Worm (Caenorhabditis elegans) whole organism, late embryonic: ENCODE results near the gene nlp-14.

Experiments
- C08G9.2 ChIP-seq: sonication (generic microtip); optimal IDR thresholded peaks from 2 replicates; lab custom pipeline; 2016; ENCODE audit warnings: mild to moderate bottlenecking, missing genetic modification characterization, moderate library complexity, missing compliant biosample characterization
- F13H6.1 ChIP-seq: sonication (generic microtip); optimal IDR thresholded peaks from 2 replicates; lab custom pipeline; 2016; ENCODE audit warnings: missing genetic modification characterization, missing compliant biosample characterization
- K02D7.2 ChIP-seq: sonication (generic microtip); optimal IDR thresholded peaks from 2 replicates; lab custom pipeline; 2017; ENCODE audit warnings: mild to moderate bottlenecking, missing genetic modification characterization, missing compliant biosample characterization
- T23F11.4 ChIP-seq: fragments of 200-800 bp; sonication (Bioruptor generic); optimal IDR thresholded peaks from 2 replicates; lab custom pipeline; 2018; ENCODE audit warnings: mild to moderate bottlenecking, missing genetic modification characterization, missing compliant biosample characterization
- Y22D7AL.16 ChIP-seq: sonication (generic microtip); optimal IDR thresholded peaks from 2 replicates; lab custom pipeline; 2016; ENCODE audit warnings: missing genetic modification characterization, missing compliant biosample characterization
- ceh-14 ChIP-seq: sonication (generic microtip); optimal IDR thresholded peaks from 2 replicates; lab custom pipeline; 2016; ENCODE audit warnings: missing genotype, missing genetic modification characterization, missing compliant biosample characterization
- ceh-19 ChIP-seq: fragments of 200-800 bp; sonication (Bioruptor generic); optimal IDR thresholded peaks from 2 replicates; lab custom pipeline; 2018; ENCODE audit warnings: mild to moderate bottlenecking, missing genetic modification characterization, missing compliant biosample characterization
- ceh-2 ChIP-seq: sonication (generic microtip); optimal IDR thresholded peaks from 2 replicates; lab custom pipeline; 2016; ENCODE audit warnings: missing genotype, missing genetic modification characterization, missing compliant biosample characterization
- ceh-24 ChIP-seq: sonication (generic microtip); optimal IDR thresholded peaks from 2 replicates; lab custom pipeline; 2016; ENCODE audit warnings: mild to moderate bottlenecking, missing genetic modification characterization, missing compliant biosample characterization
- ceh-31 ChIP-seq: sonication (generic microtip); optimal IDR thresholded peaks from 2 replicates; lab custom pipeline; 2016; ENCODE audit warnings: missing genetic modification characterization, missing compliant biosample characterization
- ceh-34 ChIP-seq: sonication (generic microtip); optimal IDR thresholded peaks from 2 replicates; lab custom pipeline; 2016; ENCODE audit warnings: mild to moderate bottlenecking, missing genetic modification characterization, missing compliant biosample characterization
- ceh-9 ChIP-seq: sonication (generic microtip); optimal IDR thresholded peaks from 2 replicates; lab custom pipeline; 2016; ENCODE audit warnings: mild to moderate bottlenecking, missing genetic modification characterization, inconsistent platforms, missing compliant biosample characterization
- dve-1 ChIP-seq: sonication (generic microtip); optimal IDR thresholded peaks from 2 replicates; lab custom pipeline; 2017; ENCODE audit warnings: antibody characterized with exemption, mild to moderate bottlenecking, missing genetic modification characterization, missing compliant biosample characterization
- elt-2 ChIP-seq: sonication (generic microtip); optimal IDR thresholded peaks from 2 replicates; lab custom pipeline; 2016; ENCODE audit warnings: missing genetic modification reagents, missing genetic modification characterization, missing compliant biosample characterization
- ets-4 ChIP-seq: sonication (generic microtip); optimal IDR thresholded peaks from 2 replicates; lab custom pipeline; 2016; ENCODE audit warnings: missing genetic modification characterization, missing compliant biosample characterization
- eyg-1 ChIP-seq: sonication (generic microtip); optimal IDR thresholded peaks from 2 replicates; lab custom pipeline; 2016; ENCODE audit warnings: missing genotype, missing genetic modification characterization, missing compliant biosample characterization
- fax-1 ChIP-seq: sonication (generic microtip); optimal IDR thresholded peaks from 2 replicates; lab custom pipeline; 2016; ENCODE audit warnings: missing genotype, missing genetic modification characterization, missing compliant biosample characterization
- fkh-10 ChIP-seq: fragments of 150-350 bp; optimal IDR thresholded peaks from 2 replicates; lab custom pipeline; 2014; ENCODE audit warnings: missing biosample characterization, missing genetic modification reagents, missing genetic modification characterization
- gmeb-2 ChIP-seq: sonication (generic microtip); optimal IDR thresholded peaks from 2 replicates; lab custom pipeline; 2016; ENCODE audit warnings: missing genetic modification characterization, inconsistent platforms, missing compliant biosample characterization
- hlh-15 ChIP-seq: sonication (generic microtip); optimal IDR thresholded peaks from 2 replicates; lab custom pipeline; 2016; ENCODE audit warnings: missing genetic modification characterization, missing compliant biosample characterization
- hlh-6 ChIP-seq: sonication (generic microtip); optimal IDR thresholded peaks from 2 replicates; lab custom pipeline; 2016; ENCODE audit warnings: missing genotype, missing genetic modification characterization, missing compliant biosample characterization
- hlh-8 ChIP-seq: sonication (generic microtip); optimal IDR thresholded peaks from 2 replicates; lab custom pipeline; 2016; ENCODE audit warnings: missing genotype, missing genetic modification characterization, missing compliant biosample characterization
- madf-2 ChIP-seq: sonication (generic microtip); optimal IDR thresholded peaks from 2 replicates; lab custom pipeline; 2017; ENCODE audit warnings: missing genetic modification characterization, missing compliant biosample characterization
- nfya-1 ChIP-seq: sonication (generic microtip); optimal IDR thresholded peaks from 2 replicates; lab custom pipeline; 2017; ENCODE audit warnings: missing genetic modification characterization, mild to moderate bottlenecking, missing compliant biosample characterization, antibody characterized with exemption, moderate library complexity
- nhr-11 ChIP-seq: fragments of 150-350 bp; optimal IDR thresholded peaks from 2 replicates; lab custom pipeline; 2014; ENCODE audit warnings: missing biosample characterization, missing genetic modification characterization
- nhr-232 ChIP-seq: sonication (generic microtip); optimal IDR thresholded peaks from 2 replicates; lab custom pipeline; 2016; ENCODE audit warnings: missing genetic modification characterization, missing compliant biosample characterization
- npax-4 ChIP-seq: sonication (generic microtip); optimal IDR thresholded peaks from 2 replicates; lab custom pipeline; 2016; ENCODE audit warnings: missing genetic modification characterization, missing compliant biosample characterization
- odd-2 ChIP-seq: sonication (generic microtip); optimal IDR thresholded peaks from 2 replicates; lab custom pipeline; 2017; ENCODE audit warnings: antibody characterized with exemption, mild to moderate bottlenecking, missing genetic modification characterization, missing compliant biosample characterization
- pag-3 ChIP-seq: sonication (generic microtip); optimal IDR thresholded peaks from 2 replicates; lab custom pipeline; 2016; ENCODE audit warnings: missing compliant biosample characterization, missing genetic modification characterization, borderline replicate concordance
- pat-9 ChIP-seq: fragments of 200-800 bp; sonication (Bioruptor generic); optimal IDR thresholded peaks from 2 replicates; lab custom pipeline; 2018; ENCODE audit warnings: mild to moderate bottlenecking, missing genetic modification characterization, moderate library complexity, missing compliant biosample characterization
- pax-1 ChIP-seq: fragments of 150-350 bp; optimal IDR thresholded peaks from 2 replicates; lab custom pipeline; 2014; ENCODE audit warnings: missing biosample characterization, missing genetic modification characterization
- pha-2 ChIP-seq: sonication (generic microtip); optimal IDR thresholded peaks from 2 replicates; lab custom pipeline; 2017; ENCODE audit warnings: mild to moderate bottlenecking, missing genetic modification characterization, missing compliant biosample characterization
- pha-4 ChIP-seq: fragments of 150-350 bp; optimal IDR thresholded peaks from 2 replicates; lab custom pipeline; 2018; ENCODE audit warnings: missing biosample characterization, missing genetic modification reagents, missing genetic modification characterization
- pqm-1 ChIP-seq: sonication (generic microtip); optimal IDR thresholded peaks from 2 replicates; lab custom pipeline; 2016; ENCODE audit warnings: missing genetic modification characterization, missing compliant biosample characterization
- pros-1 ChIP-seq: fragments of 150-350 bp; optimal IDR thresholded peaks from 2 replicates; lab custom pipeline; 2014; ENCODE audit warnings: missing biosample characterization, missing genetic modification reagents, missing genetic modification characterization
- rnt-1 ChIP-seq: sonication (generic microtip); optimal IDR thresholded peaks from 2 replicates; lab custom pipeline; 2016; ENCODE audit warnings: missing genetic modification characterization, missing compliant biosample characterization
- sdc-2 ChIP-seq: sonication (generic microtip); optimal IDR thresholded peaks from 2 replicates; lab custom pipeline; 2016; ENCODE audit warnings: missing genotype, missing genetic modification characterization, missing compliant biosample characterization
- sox-2 ChIP-seq: fragments of 200-800 bp; sonication (Bioruptor generic); IDR thresholded peaks from 2 replicates; pipeline ENCODE4 v1.3.6; 2022; ENCODE audit warnings: missing genetic modification reagents, missing genetic modification characterization, missing compliant biosample characterization
- syd-9 ChIP-seq: sonication (generic microtip); optimal IDR thresholded peaks from 2 replicates; lab custom pipeline; 2016; ENCODE audit warnings: mild to moderate bottlenecking, missing genetic modification characterization, moderate library complexity, missing compliant biosample characterization
- tbx-2 ChIP-seq: sonication (generic microtip); optimal IDR thresholded peaks from 2 replicates; lab custom pipeline; 2016; ENCODE audit warnings: missing genetic modification characterization, missing compliant biosample characterization
- tbx-7 ChIP-seq: sonication (generic microtip); optimal IDR thresholded peaks from 2 replicates; lab custom pipeline; 2016; ENCODE audit warnings: missing genotype, missing genetic modification characterization, missing compliant biosample characterization
- ttx-3 ChIP-seq: sonication (generic microtip); optimal IDR thresholded peaks from 2 replicates; lab custom pipeline; 2016; ENCODE audit warnings: missing genetic modification reagents, missing genetic modification characterization, missing compliant biosample characterization
- unc-42 ChIP-seq: sonication (generic microtip); optimal IDR thresholded peaks from 2 replicates; lab custom pipeline; 2016; ENCODE audit warnings: missing genotype, missing genetic modification characterization, missing compliant biosample characterization
- unc-55 ChIP-seq: sonication (generic microtip); optimal IDR thresholded peaks from 2 replicates; lab custom pipeline; 2017; ENCODE audit warnings: missing biosample characterization, missing genetic modification reagents, missing genetic modification characterization
- ztf-16 ChIP-seq: sonication (generic microtip); optimal IDR thresholded peaks from 2 replicates; lab custom pipeline; 2017; ENCODE audit warnings: missing genetic modification characterization, missing compliant biosample characterization

Gene nlp-14

ce11 chrX:8952007-8952406 lies 32.8 kb upstream of the nlp-14 start:
- TF ChIP-seq hlh-6 (tag; lab: Kevin White, UChicago) (no peak), ceh-31 (tag; lab: Kevin White, UChicago) (peak; percentile 26), nfya-1 (tag; lab: Kevin White, UChicago) (no peak), ceh-2 (tag; lab: Kevin White, UChicago) (no peak)
- TF ChIP-seq, all 69 proteins: peak for 1

ce11 chrX:8950507-8951028 lies 31.3 kb upstream of the nlp-14 start, which contains the start of gene trk-1:
TSS of gene trk-1 (minus strand) at chrX:8950978.
- TF ChIP-seq pqm-1 (tag; lab: Kevin White, UChicago) (no peak), pha-4 (no peak), ztf-16 (tag; lab: Kevin White, UChicago) (no peak), pha-2 (no peak), ceh-2 (tag; lab: Kevin White, UChicago) (no peak), ceh-9 (tag; lab: Kevin White, UChicago) (no peak), K02D7.2 (tag; lab: Kevin White, UChicago) (no peak), npax-4 (no peak), rnt-1 (tag; lab: Kevin White, UChicago) (no peak), fkh-10 (no peak), eyg-1 (tag; lab: Kevin White, UChicago) (no peak), ceh-19 (GFP tag; lab: Kevin White, UChicago) (no peak), hlh-8 (tag; lab: Kevin White, UChicago) (no peak), unc-42 (tag; lab: Kevin White, UChicago) (no peak), ceh-31 (tag; lab: Kevin White, UChicago) (no peak)

- TF ChIP-seq sox-2 (GFP tag; lab: Robert Waterston, UW) (no peak), ceh-2 (tag; lab: Kevin White, UChicago) (no peak), pax-1 (tag; lab: Kevin White, UChicago) (no peak), madf-2 (no peak), pag-3 (no peak), ceh-19 (GFP tag; lab: Kevin White, UChicago) (no peak), nfya-1 (tag; lab: Kevin White, UChicago) (no peak), T23F11.4 (GFP tag; lab: Kevin White, UChicago) (no peak), pros-1 (tag; lab: Kevin White, UChicago) (no peak)
Observed at ce11 chrX:8945011-8945410, 25.8 kb upstream of the nlp-14 start.

ce11 chrX:8944078-8944477 lies 24.9 kb upstream of the nlp-14 start:
- peak; percentile 9 for TF ChIP-seq pat-9
- no peak for TF ChIP-seq ceh-14 (tag; lab: Kevin White, UChicago)
- TF ChIP-seq hlh-6 (tag; lab: Kevin White, UChicago), result no peak
- TF ChIP-seq T23F11.4 (GFP tag; lab: Kevin White, UChicago), result no peak
- TF ChIP-seq Y22D7AL.16 (tag; lab: Kevin White, UChicago), result no peak
- no peak for TF ChIP-seq fkh-10
- TF ChIP-seq syd-9 (tag; lab: Kevin White, UChicago), result no peak
- TF ChIP-seq ceh-9 (tag; lab: Kevin White, UChicago), result no peak
- TF ChIP-seq pha-2, result peak; percentile 1
- TF ChIP-seq pag-3, result no peak
- TF ChIP-seq unc-55 (GFP tag; lab: Kevin White, UChicago), result no peak
- no peak for TF ChIP-seq ceh-19 (GFP tag; lab: Kevin White, UChicago)
- no peak for TF ChIP-seq ceh-24
- no peak for TF ChIP-seq tbx-7 (tag; lab: Kevin White, UChicago)
- TF ChIP-seq F13H6.1 (tag; lab: Kevin White, UChicago), result no peak
- TF ChIP-seq C08G9.2 (tag; lab: Kevin White, UChicago), result no peak
- TF ChIP-seq tbx-2 (tag; lab: Kevin White, UChicago), result no peak
- no peak for TF ChIP-seq nhr-11 (tag; lab: Kevin White, UChicago)
- TF ChIP-seq pha-4, result no peak
- TF ChIP-seq hlh-8 (tag; lab: Kevin White, UChicago), result no peak
- TF ChIP-seq elt-2 (tag; lab: Kevin White, UChicago), result peak; percentile 41
- no peak for TF ChIP-seq ceh-31 (tag; lab: Kevin White, UChicago)
- no peak for TF ChIP-seq hlh-15 (tag; lab: Kevin White, UChicago)
- TF ChIP-seq dve-1 (tag; lab: Kevin White, UChicago), result no peak
- no peak for TF ChIP-seq nhr-232 (tag; lab: Kevin White, UChicago)
- TF ChIP-seq ets-4 (tag; lab: Kevin White, UChicago), result no peak
- no peak for TF ChIP-seq npax-4
- TF ChIP-seq fax-1 (tag; lab: Kevin White, UChicago), result no peak
- no peak for TF ChIP-seq nfya-1 (tag; lab: Kevin White, UChicago)
- TF ChIP-seq sdc-2 (tag; lab: Kevin White, UChicago), result no peak
- no peak for TF ChIP-seq ceh-34 (tag; lab: Kevin White, UChicago)
- peak; percentile 39 for TF ChIP-seq ttx-3 (tag; lab: Kevin White, UChicago)
- no peak for TF ChIP-seq odd-2 (tag; lab: Kevin White, UChicago)
- TF ChIP-seq gmeb-2 (tag; lab: Kevin White, UChicago), result peak; percentile 25
- TF ChIP-seq sox-2 (GFP tag; lab: Robert Waterston, UW), result no peak
